Worm (Caenorhabditis elegans): ENCODE measurements around the gene F58F12.2.

The F58F12.2 gene

ce11 chrII:6347341-6348118, 40.3 kb downstream of the F58F12.2 start, which contains the start of gene lgg-1 (continued):
- TF ChIP-seq pag-3 (tag; optimal IDR thresholded peaks at IDR 0.05; ENCODE audit: borderline replicate concordance) (no peak), zip-5 (tag; optimal IDR thresholded peaks at IDR 0.05) (no peak), ceh-48 (tag; optimal IDR thresholded peaks at IDR 0.05) (peak; percentile 95), ahr-1 (tag; optimal IDR thresholded peaks at IDR 0.05) (no peak), T23F11.4 (GFP tag; optimal IDR thresholded peaks at IDR 0.05) (no peak)

- TF ChIP-seq elt-2 (tag; optimal IDR thresholded peaks at IDR 0.05) = no peak
- peak; percentile 77 for TF ChIP-seq ama-1 (optimal IDR thresholded peaks at IDR 0.05)
Observed at ce11 chrII:6346551-6347079, 41.2 kb downstream of the F58F12.2 start.

DNA sequence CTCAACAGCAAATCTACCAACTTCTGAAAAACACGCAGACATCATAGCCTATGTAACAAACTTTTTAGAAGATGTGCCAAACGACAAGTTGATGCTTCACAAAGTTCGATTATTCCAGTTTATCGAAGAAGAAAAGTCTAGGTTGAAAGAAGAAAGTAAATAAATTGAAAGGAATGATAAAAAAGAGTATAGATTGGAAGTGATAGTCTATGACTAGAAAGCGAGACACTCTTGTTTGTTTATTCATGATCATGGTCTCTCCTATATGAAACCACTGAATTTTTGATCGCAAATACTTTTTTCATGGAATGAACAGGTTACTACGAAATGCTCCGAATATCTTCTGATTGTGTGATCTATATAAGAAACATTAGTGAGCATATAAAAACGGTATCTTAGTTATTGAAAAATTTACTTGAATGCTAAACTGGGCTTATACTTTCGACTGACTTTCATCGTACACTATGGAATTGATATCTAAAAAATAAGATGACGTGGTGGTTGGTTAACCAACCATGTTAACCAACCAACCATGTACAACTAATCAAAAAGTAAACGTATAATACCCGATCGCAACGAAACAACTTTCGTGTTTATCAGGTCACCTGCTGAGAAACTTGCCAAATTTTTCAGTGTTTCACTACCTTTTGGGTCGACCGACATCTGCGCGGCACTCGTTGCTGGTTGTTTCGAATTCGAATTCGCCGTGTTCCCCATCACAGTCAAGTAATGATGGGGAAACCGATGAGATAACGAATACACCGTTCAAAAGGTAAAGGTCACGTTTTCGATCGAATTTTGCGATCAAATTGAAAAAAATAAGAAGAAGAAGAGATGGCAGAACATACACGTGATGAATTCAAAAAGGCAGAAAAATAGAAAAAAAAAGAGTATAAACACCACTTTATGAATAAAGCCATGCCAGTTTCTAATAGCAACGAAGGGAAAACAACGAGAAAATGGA, 42.4 kb downstream of the F58F12.2 start, which contains the start of gene C32D5.8:
TSS of gene C32D5.8 (minus strand) at position 770 of the 964 bp plus-strand sequence.
- no peak for TF ChIP-seq C38D4.7 (GFP tag; optimal IDR thresholded peaks at IDR 0.05)
- TF ChIP-seq sox-4 (tag; optimal IDR thresholded peaks at IDR 0.05) = no peak
- TF ChIP-seq rnt-1 (tag; optimal IDR thresholded peaks at IDR 0.05) = no peak

DNA sequence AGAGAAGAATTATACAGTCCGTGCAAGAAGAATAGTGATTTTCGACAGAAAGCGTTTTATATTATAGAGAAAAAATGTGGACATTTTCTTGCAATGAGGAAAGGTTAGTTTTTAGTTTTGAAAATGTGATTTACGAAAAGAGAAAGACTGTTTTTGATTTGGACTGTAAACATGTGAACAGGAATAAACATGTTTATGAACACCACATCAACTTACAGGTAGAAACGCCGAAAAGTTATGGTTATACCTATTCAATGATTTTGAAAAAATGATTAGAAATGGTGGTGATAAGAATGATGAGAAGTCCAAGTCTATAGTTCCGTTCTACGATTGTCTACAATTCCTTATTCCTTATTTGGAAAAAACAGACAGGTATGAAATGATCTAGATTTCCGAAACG, 43.3 kb downstream of the F58F12.2 start:
- no peak for TF ChIP-seq pros-1 (tag; optimal IDR thresholded peaks at IDR 0.05)
- no peak for TF ChIP-seq che-1 (tag; optimal IDR thresholded peaks at IDR 0.05)
- no peak for TF ChIP-seq rnt-1 (tag; optimal IDR thresholded peaks at IDR 0.05)
- TF ChIP-seq mec-3 (tag; optimal IDR thresholded peaks at IDR 0.05; ENCODE audit: borderline replicate concordance) = no peak
- no peak for TF ChIP-seq hlh-8 (tag; optimal IDR thresholded peaks at IDR 0.05)
- no peak for TF ChIP-seq ceh-31 (tag; optimal IDR thresholded peaks at IDR 0.05)
- no peak for TF ChIP-seq ceh-34 (tag; optimal IDR thresholded peaks at IDR 0.05)
- no peak for TF ChIP-seq syd-9 (tag; optimal IDR thresholded peaks at IDR 0.05)
- TF ChIP-seq lim-6 (tag; optimal IDR thresholded peaks at IDR 0.05) = no peak
- TF ChIP-seq madf-2 (tag; optimal IDR thresholded peaks at IDR 0.05) = no peak
- no peak for TF ChIP-seq hlh-6 (tag; optimal IDR thresholded peaks at IDR 0.05)
- TF ChIP-seq hlh-13 (GFP tag; optimal IDR thresholded peaks at IDR 0.05) = no peak
- TF ChIP-seq nhr-11 (tag; optimal IDR thresholded peaks at IDR 0.05) = no peak
- TF ChIP-seq pha-4 (tag; optimal IDR thresholded peaks at IDR 0.05) = no peak
- no peak for TF ChIP-seq ceh-22 (tag; optimal IDR thresholded peaks at IDR 0.05)
- no peak for TF ChIP-seq sox-2 (GFP tag; IDR thresholded peaks at IDR 0.05)

ce11 chrII:6343893-6344292, 43.9 kb downstream of the F58F12.2 start, which contains the start of gene txt-18:
TSS of gene txt-18 (plus strand) at chrII:6344072.
- TF ChIP-seq eyg-1 (tag; optimal IDR thresholded peaks at IDR 0.05) = no peak
- TF ChIP-seq fkh-10 (GFP tag; optimal IDR thresholded peaks at IDR 0.05) = no peak
- TF ChIP-seq pha-4 (tag; optimal IDR thresholded peaks at IDR 0.05) = no peak
- no peak for TF ChIP-seq F13H6.1 (tag; optimal IDR thresholded peaks at IDR 0.05)
- TF ChIP-seq ref-2 (tag; optimal IDR thresholded peaks at IDR 0.05) = no peak
- no peak for TF ChIP-seq unc-3 (GFP tag; conservative IDR thresholded peaks at IDR 0.05)
- no peak for TF ChIP-seq unc-3 (tag; optimal IDR thresholded peaks at IDR 0.05)
- no peak for TF ChIP-seq nhr-11 (tag; optimal IDR thresholded peaks at IDR 0.05)

Measured in whole organism, late embryonic.